Worm (Caenorhabditis elegans) whole organism, early embryonic: ENCODE results near the gene F56D2.2.

Experiments
- B0310.2 ChIP-seq: sonication (generic microtip); optimal IDR thresholded peaks from 2 replicates; lab custom pipeline; 2016; ENCODE audit warnings: mild to moderate bottlenecking, missing genetic modification characterization, missing compliant biosample characterization
- F13C5.2 ChIP-seq: sonication (generic microtip); optimal IDR thresholded peaks from 2 replicates; lab custom pipeline; 2017; ENCODE audit warnings: mild to moderate bottlenecking, missing genetic modification characterization, inconsistent platforms, missing compliant biosample characterization
- aly-1 ChIP-seq: sonication (generic microtip); optimal IDR thresholded peaks from 2 replicates; lab custom pipeline; 2016; ENCODE audit warnings: missing genetic modification characterization, missing compliant biosample characterization
- ama-1 ChIP-seq: fragments of 150-350 bp; optimal IDR thresholded peaks from 2 replicates; lab custom pipeline; 2014
- ceh-13 ChIP-seq: fragments of 200-800 bp; sonication (Bioruptor generic); optimal IDR thresholded peaks from 2 replicates; lab custom pipeline; 2018; ENCODE audit warnings: mild to moderate bottlenecking, missing genetic modification characterization, missing compliant biosample characterization
- ceh-36 ChIP-seq: sonication (generic microtip); optimal IDR thresholded peaks from 2 replicates; lab custom pipeline; 2016; ENCODE audit warnings: missing genetic modification characterization, inconsistent platforms, missing compliant biosample characterization
- ets-7 ChIP-seq: sonication (generic microtip); optimal IDR thresholded peaks from 2 replicates; lab custom pipeline; 2016; ENCODE audit warnings: missing genotype, missing genetic modification characterization, missing compliant biosample characterization
- flt-1 ChIP-seq: fragments of 200-800 bp; sonication (Bioruptor generic); IDR thresholded peaks from 2 replicates; pipeline ENCODE4 v1.3.6; 2022; ENCODE audit warnings: missing genetic modification characterization, missing compliant biosample characterization
- hmbx-1 ChIP-seq: sonication (generic microtip); optimal IDR thresholded peaks from 2 replicates; lab custom pipeline; 2016; ENCODE audit warnings: mild to moderate bottlenecking, missing genetic modification characterization, missing compliant biosample characterization
- hmg-4 ChIP-seq: fragments of 200-800 bp; sonication (Bioruptor generic); optimal IDR thresholded peaks from 2 replicates; lab custom pipeline; 2018; ENCODE audit warnings: mild to moderate bottlenecking, missing genetic modification characterization, missing compliant biosample characterization
- hnd-1 ChIP-seq: sonication (generic microtip); optimal IDR thresholded peaks from 2 replicates; lab custom pipeline; 2016; ENCODE audit warnings: missing genetic modification characterization, missing compliant biosample characterization
- pes-1 ChIP-seq: fragments of 200-800 bp; sonication (Bioruptor generic); IDR thresholded peaks from 2 replicates; pipeline ENCODE4 v1.3.6; 2022; ENCODE audit warnings: missing genetic modification reagents, missing genetic modification characterization, missing compliant biosample characterization
- scrt-1 ChIP-seq: fragments of 200-800 bp; sonication (Bioruptor generic); IDR thresholded peaks from 2 replicates; pipeline ENCODE4 v1.3.6; 2022; ENCODE audit warnings: missing genetic modification characterization, missing compliant biosample characterization
- sea-1 ChIP-seq: fragments of 200-800 bp; sonication (Bioruptor generic); conservative IDR thresholded peaks from 2 replicates; pipeline ENCODE4 v1.3.6; 2022; ENCODE audit warnings: missing genetic modification characterization, missing compliant biosample characterization
- tbx-11 ChIP-seq: fragments of 200-800 bp; sonication (Bioruptor generic); IDR thresholded peaks from 2 replicates; pipeline ENCODE4 v1.3.6; 2022; ENCODE audit warnings: missing genetic modification characterization, missing compliant biosample characterization
- tbx-37 ChIP-seq: fragments of 200-800 bp; sonication (Bioruptor generic); conservative IDR thresholded peaks from 2 replicates; pipeline ENCODE4 v1.3.6; 2022; ENCODE audit warnings: missing genetic modification reagents, missing genetic modification characterization, missing compliant biosample characterization
- tra-4 ChIP-seq: sonication (generic microtip); optimal IDR thresholded peaks from 2 replicates; lab custom pipeline; 2017; ENCODE audit warnings: missing genetic modification characterization, missing compliant biosample characterization

Gene F56D2.2

DNA sequence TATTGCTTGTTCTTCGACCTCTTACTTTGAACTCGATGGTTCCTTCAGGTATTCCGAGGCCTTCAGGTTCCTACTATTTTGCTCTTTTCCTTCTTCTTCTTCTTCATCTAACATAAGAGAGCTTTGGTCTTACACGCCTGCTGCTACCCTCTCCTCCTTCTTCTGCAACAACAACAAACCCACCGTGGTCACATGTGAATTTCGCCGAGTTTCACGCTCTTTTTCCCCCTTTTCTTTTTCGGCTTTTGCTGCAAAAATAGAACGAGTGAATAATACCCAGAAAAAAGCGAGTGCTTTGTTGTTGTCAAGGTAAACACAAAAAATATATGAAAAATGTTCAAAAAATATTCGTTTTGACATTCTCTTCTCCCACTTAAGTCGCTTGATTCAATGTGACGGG, 36.4 kb downstream of the F56D2.2 start:
- TF ChIP-seq hmg-4 (GFP tag; lab: Kevin White, UChicago) (no peak), hmbx-1 (tag; lab: Kevin White, UChicago) (no peak), pes-1 (GFP tag; lab: Robert Waterston, UW) (no peak), hnd-1 (no peak), flt-1 (no peak), aly-1 (tag; lab: Kevin White, UChicago) (no peak), B0310.2 (tag; lab: Kevin White, UChicago) (no peak), scrt-1 (GFP tag; lab: Robert Waterston, UW) (no peak), ceh-13 (GFP tag; lab: Kevin White, UChicago) (no peak), ceh-36 (tag; lab: Kevin White, UChicago) (no peak), tbx-11 (no peak), ets-7 (tag; lab: Kevin White, UChicago) (no peak), sea-1 (GFP tag; lab: Robert Waterston, UW) (no peak), tbx-37 (GFP tag; lab: Robert Waterston, UW) (no peak)

DNA sequence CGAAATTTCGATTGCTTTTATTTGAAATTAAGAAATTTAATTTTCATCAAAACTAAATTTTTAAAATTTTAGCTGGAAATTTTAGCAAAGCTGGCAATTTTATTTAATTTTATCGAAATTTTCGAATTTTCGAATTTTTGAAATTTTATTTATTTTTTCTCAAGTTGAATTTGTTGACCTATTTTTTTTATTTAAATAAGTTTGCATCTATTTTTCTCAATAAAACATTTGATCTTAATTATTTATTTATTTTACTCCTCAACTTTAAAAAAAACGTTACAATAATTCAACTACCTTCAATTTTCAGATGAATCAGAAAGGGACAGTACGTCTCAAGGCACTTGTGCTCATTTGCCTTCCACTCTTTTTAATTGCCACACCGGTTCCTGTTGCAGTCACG, 37.8 kb downstream of the F56D2.2 start, which contains the start of gene daf-4:
Gene daf-4, plus strand, starts transcription at position 301 of the 400 bp plus-strand sequence.
- TF ChIP-seq ama-1 (lab: Kevin White, UChicago), result no peak
- no peak for TF ChIP-seq scrt-1 (GFP tag; lab: Robert Waterston, UW)
- no peak for TF ChIP-seq F13C5.2
- TF ChIP-seq ets-7 (tag; lab: Kevin White, UChicago), result no peak
- no peak for TF ChIP-seq tbx-11
- no peak for TF ChIP-seq hmg-4 (GFP tag; lab: Kevin White, UChicago)
- no peak for TF ChIP-seq tra-4 (tag; lab: Kevin White, UChicago)
- TF ChIP-seq hnd-1, result no peak
- TF ChIP-seq hmbx-1 (tag; lab: Kevin White, UChicago), result no peak
- no peak for TF ChIP-seq ceh-13 (GFP tag; lab: Kevin White, UChicago)
- no peak for TF ChIP-seq flt-1
- TF ChIP-seq B0310.2 (tag; lab: Kevin White, UChicago), result no peak
- TF ChIP-seq aly-1 (tag; lab: Kevin White, UChicago), result no peak
- TF ChIP-seq pes-1 (GFP tag; lab: Robert Waterston, UW), result no peak
- TF ChIP-seq ceh-36 (tag; lab: Kevin White, UChicago), result no peak

DNA sequence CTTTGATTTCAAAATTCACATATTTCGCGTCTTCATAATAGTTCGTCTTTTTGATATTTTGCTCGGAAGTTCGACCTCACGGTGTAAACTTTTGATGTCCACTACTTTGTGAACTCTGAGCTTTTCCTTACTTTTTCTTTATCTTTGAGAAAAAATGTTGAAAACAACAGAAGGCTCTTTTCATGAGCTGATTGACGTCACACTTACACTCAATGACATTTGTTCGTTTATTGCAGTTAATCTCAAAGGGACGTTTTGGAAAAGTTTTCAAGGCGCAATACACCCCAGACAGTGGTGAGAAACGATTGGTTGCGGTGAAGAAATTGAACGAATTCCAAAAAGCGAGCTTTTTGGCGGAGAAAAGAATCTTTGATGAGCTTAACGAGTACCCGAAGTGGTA, 42.2 kb downstream of the F56D2.2 start:
- TF ChIP-seq tbx-37 (GFP tag; lab: Robert Waterston, UW) (no peak), sea-1 (GFP tag; lab: Robert Waterston, UW) (no peak), F13C5.2 (no peak), ets-7 (tag; lab: Kevin White, UChicago) (no peak), pes-1 (GFP tag; lab: Robert Waterston, UW) (no peak), scrt-1 (GFP tag; lab: Robert Waterston, UW) (no peak), B0310.2 (tag; lab: Kevin White, UChicago) (no peak), aly-1 (tag; lab: Kevin White, UChicago) (no peak), hmbx-1 (tag; lab: Kevin White, UChicago) (no peak), flt-1 (no peak), ama-1 (lab: Kevin White, UChicago) (no peak), hmg-4 (GFP tag; lab: Kevin White, UChicago) (no peak)

DNA sequence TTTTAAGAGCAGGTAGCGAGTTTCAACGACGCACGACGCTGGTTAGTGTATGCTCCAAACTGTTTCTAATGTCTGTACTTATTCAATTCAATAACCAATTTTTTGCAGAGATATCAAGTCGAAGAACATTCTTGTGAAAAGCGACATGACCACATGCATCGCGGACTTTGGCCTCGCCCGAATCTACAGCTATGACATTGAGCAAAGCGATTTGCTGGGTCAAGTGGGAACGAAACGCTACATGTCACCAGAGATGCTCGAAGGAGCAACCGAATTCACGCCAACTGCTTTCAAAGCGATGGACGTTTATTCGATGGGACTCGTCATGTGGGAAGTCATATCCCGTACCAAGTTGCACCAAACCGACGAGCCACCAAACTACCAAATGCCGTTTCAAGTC, 43.3 kb downstream of the F56D2.2 start:
- TF ChIP-seq ama-1 (lab: Kevin White, UChicago), result no peak

DNA sequence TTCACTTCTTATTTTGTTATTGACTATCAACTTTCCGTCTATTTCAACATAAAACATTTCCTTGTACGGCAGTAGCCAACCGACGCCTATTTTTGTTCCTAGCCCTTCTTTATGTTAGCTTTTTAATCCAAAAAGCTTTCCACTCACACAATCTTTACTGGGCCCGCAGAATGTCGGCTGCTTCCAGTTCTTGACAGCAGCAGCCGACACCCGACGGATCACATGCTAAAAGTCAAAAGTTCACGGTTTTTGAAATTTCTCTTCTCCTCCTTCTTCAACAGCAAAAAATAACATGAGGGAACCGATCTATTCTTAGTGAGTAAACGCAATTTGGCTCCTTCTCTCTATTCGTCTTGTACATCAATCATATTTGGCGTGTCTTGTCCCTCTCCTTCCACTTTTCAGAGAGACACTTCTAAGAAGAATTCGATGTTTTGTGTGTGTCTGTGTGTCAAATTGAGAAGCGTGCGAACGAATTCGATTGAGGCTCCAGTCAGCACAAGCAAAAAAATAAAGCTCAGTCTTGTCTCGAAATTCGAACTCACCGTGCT, 45.4 kb downstream of the F56D2.2 start:
- no peak for TF ChIP-seq scrt-1 (GFP tag; lab: Robert Waterston, UW)
- TF ChIP-seq B0310.2 (tag; lab: Kevin White, UChicago), result no peak
- TF ChIP-seq tra-4 (tag; lab: Kevin White, UChicago), result no peak
- TF ChIP-seq tbx-37 (GFP tag; lab: Robert Waterston, UW), result no peak
- TF ChIP-seq tbx-11, result no peak
- TF ChIP-seq hmg-4 (GFP tag; lab: Kevin White, UChicago), result no peak
- TF ChIP-seq hmbx-1 (tag; lab: Kevin White, UChicago), result no peak
- TF ChIP-seq pes-1 (GFP tag; lab: Robert Waterston, UW), result no peak
- no peak for TF ChIP-seq ceh-36 (tag; lab: Kevin White, UChicago)
- TF ChIP-seq F13C5.2, result no peak
- no peak for TF ChIP-seq aly-1 (tag; lab: Kevin White, UChicago)
- TF ChIP-seq ama-1 (lab: Kevin White, UChicago), result no peak
- no peak for TF ChIP-seq flt-1
- TF ChIP-seq ceh-13 (GFP tag; lab: Kevin White, UChicago), result no peak
- TF ChIP-seq ets-7 (tag; lab: Kevin White, UChicago), result no peak
- TF ChIP-seq sea-1 (GFP tag; lab: Robert Waterston, UW), result no peak

DNA sequence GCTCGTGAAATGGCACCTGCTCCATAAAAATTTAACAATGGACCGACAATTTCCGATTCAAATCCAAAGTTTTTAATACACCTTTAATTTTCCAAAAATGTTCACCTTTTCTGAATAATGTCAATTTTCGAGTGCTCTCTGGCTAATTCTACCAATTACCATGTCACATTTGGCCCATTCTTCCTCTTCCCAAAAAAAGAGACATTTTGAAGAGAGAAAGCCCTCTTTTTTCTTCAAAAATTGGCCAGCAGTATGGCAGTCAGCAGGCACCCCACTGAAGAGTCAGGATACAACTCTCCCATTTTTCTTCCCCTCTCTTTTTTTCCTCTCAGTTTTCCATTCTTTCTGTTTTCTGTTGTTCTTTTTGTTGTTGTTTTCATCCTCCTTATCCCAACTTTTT, 47.4 kb downstream of the F56D2.2 start:
- TF ChIP-seq flt-1 (no peak), ceh-13 (GFP tag; lab: Kevin White, UChicago) (no peak), B0310.2 (tag; lab: Kevin White, UChicago) (no peak), ama-1 (lab: Kevin White, UChicago) (no peak), aly-1 (tag; lab: Kevin White, UChicago) (no peak), hnd-1 (no peak), hmbx-1 (tag; lab: Kevin White, UChicago) (no peak), pes-1 (GFP tag; lab: Robert Waterston, UW) (no peak), hmg-4 (GFP tag; lab: Kevin White, UChicago) (no peak), tra-4 (tag; lab: Kevin White, UChicago) (no peak), sea-1 (GFP tag; lab: Robert Waterston, UW) (no peak), tbx-11 (no peak), ceh-36 (tag; lab: Kevin White, UChicago) (no peak)

DNA sequence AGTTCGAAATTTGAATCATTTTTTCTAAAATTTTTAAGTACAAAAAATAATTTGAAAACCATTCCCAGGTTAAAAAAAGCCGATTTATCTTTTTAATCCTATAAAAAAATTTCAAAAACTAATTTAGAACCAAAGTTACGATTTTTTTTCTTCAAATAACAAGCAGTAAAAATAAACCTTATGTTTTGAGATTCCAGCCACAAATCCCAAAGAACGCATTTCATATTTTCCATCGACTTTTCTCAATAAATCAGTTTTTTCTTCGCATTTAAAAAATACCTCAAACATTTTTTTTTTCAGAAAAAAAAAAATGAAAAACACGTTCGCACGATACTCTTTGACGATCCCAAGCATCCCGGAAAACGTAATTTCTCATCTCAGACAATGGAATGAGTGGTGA, 48.1 kb downstream of the F56D2.2 start, which contains the start of gene ckk-1:
Gene ckk-1, plus strand, starts transcription at position 301 of the 400 bp plus-strand sequence.
- TF ChIP-seq F13C5.2, result no peak
